Worm (Caenorhabditis elegans) whole organism, L4 larva: ENCODE results near the gene F49E8.8.

ENCODE experiments used
- gei-8 ChIP-seq: fragments of 200-800 bp; sonication (Bioruptor generic); optimal IDR thresholded peaks from 2 replicates; lab custom pipeline; 2018; ENCODE audit warnings: mild to moderate bottlenecking, missing genetic modification characterization, missing compliant biosample characterization
- nhr-48 ChIP-seq: sonication (generic microtip); optimal IDR thresholded peaks from 2 replicates; lab custom pipeline; 2016; ENCODE audit warnings: mild to moderate bottlenecking, missing genetic modification characterization, missing compliant biosample characterization
- snpc-4 ChIP-seq: fragments of 150-350 bp; optimal IDR thresholded peaks from 2 replicates; lab custom pipeline; 2014; ENCODE audit warnings: missing biosample characterization, missing genetic modification characterization
- spr-3 ChIP-seq: fragments of 200-800 bp; sonication (Bioruptor generic); optimal IDR thresholded peaks from 2 replicates; lab custom pipeline; 2018; ENCODE audit warnings: mild to moderate bottlenecking, missing genetic modification characterization, missing compliant biosample characterization

ce11 chrIV:7561614-7562142 is 5.2 kb downstream of the F49E8.8 start, which contains the start of gene ima-3:
- TF ChIP-seq gei-8 (no peak), nhr-48 (tag; lab: Kevin White, UChicago) (no peak), spr-3 (GFP tag; lab: Kevin White, UChicago) (no peak), snpc-4 (tag; lab: Kevin White, UChicago) (no peak)
